Worm (Caenorhabditis elegans) whole organism, early embryonic: ENCODE results near the gene F21C10.11.

Experiments used
- aly-1 ChIP-seq: sonication (generic microtip); optimal IDR thresholded peaks from 2 replicates; lab custom pipeline; 2016; ENCODE audit warnings: missing genetic modification characterization, missing compliant biosample characterization
- ama-1 ChIP-seq: fragments of 150-350 bp; optimal IDR thresholded peaks from 2 replicates; lab custom pipeline; 2014
- ceh-13 ChIP-seq: fragments of 200-800 bp; sonication (Bioruptor generic); optimal IDR thresholded peaks from 2 replicates; lab custom pipeline; 2018; ENCODE audit warnings: mild to moderate bottlenecking, missing genetic modification characterization, missing compliant biosample characterization
- ceh-36 ChIP-seq: sonication (generic microtip); optimal IDR thresholded peaks from 2 replicates; lab custom pipeline; 2016; ENCODE audit warnings: missing genetic modification characterization, inconsistent platforms, missing compliant biosample characterization
- flt-1 ChIP-seq: fragments of 200-800 bp; sonication (Bioruptor generic); IDR thresholded peaks from 2 replicates; pipeline ENCODE4 v1.3.6; 2022; ENCODE audit warnings: missing genetic modification characterization, missing compliant biosample characterization
- hmbx-1 ChIP-seq: sonication (generic microtip); optimal IDR thresholded peaks from 2 replicates; lab custom pipeline; 2016; ENCODE audit warnings: mild to moderate bottlenecking, missing genetic modification characterization, missing compliant biosample characterization
- hmg-4 ChIP-seq: fragments of 200-800 bp; sonication (Bioruptor generic); optimal IDR thresholded peaks from 2 replicates; lab custom pipeline; 2018; ENCODE audit warnings: mild to moderate bottlenecking, missing genetic modification characterization, missing compliant biosample characterization
- hnd-1 ChIP-seq: sonication (generic microtip); optimal IDR thresholded peaks from 2 replicates; lab custom pipeline; 2016; ENCODE audit warnings: missing genetic modification characterization, missing compliant biosample characterization
- pes-1 ChIP-seq: fragments of 200-800 bp; sonication (Bioruptor generic); IDR thresholded peaks from 2 replicates; pipeline ENCODE4 v1.3.6; 2022; ENCODE audit warnings: missing genetic modification reagents, missing genetic modification characterization, missing compliant biosample characterization
- scrt-1 ChIP-seq: fragments of 200-800 bp; sonication (Bioruptor generic); IDR thresholded peaks from 2 replicates; pipeline ENCODE4 v1.3.6; 2022; ENCODE audit warnings: missing genetic modification characterization, missing compliant biosample characterization
- tbx-11 ChIP-seq: fragments of 200-800 bp; sonication (Bioruptor generic); IDR thresholded peaks from 2 replicates; pipeline ENCODE4 v1.3.6; 2022; ENCODE audit warnings: missing genetic modification characterization, missing compliant biosample characterization
- tbx-37 ChIP-seq: fragments of 200-800 bp; sonication (Bioruptor generic); conservative IDR thresholded peaks from 2 replicates; pipeline ENCODE4 v1.3.6; 2022; ENCODE audit warnings: missing genetic modification reagents, missing genetic modification characterization, missing compliant biosample characterization
- tra-4 ChIP-seq: sonication (generic microtip); optimal IDR thresholded peaks from 2 replicates; lab custom pipeline; 2017; ENCODE audit warnings: missing genetic modification characterization, missing compliant biosample characterization

DNA sequence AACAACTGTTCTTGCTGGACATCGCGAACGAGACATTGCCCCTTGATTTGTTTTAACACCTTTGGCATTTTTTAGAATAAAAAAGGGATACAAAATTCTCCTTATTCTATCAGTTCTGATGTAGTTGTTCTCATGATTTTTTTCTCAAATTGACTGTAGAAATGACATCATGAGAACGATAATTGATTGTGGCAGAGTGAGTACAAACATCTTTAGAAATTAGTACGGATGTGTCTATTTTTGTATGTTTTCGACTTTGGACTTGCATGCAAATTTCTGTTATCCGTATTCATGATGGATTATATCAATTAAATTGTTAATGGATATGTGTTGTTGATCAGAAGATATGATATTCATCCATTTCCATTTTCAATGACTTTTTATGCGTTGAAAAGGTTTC lies 24.9 kb downstream of the F21C10.11 start:
- no peak for TF ChIP-seq ceh-36 (tag; lab: Kevin White, UChicago)
- no peak for TF ChIP-seq ceh-13 (GFP tag; lab: Kevin White, UChicago)
- TF ChIP-seq pes-1: no peak
- no peak for TF ChIP-seq hnd-1
- no peak for TF ChIP-seq flt-1 (GFP tag; lab: Robert Waterston, UW)
- no peak for TF ChIP-seq tbx-37 (GFP tag; lab: Robert Waterston, UW)
- no peak for TF ChIP-seq ama-1 (lab: Kevin White, UChicago)
- no peak for TF ChIP-seq hmbx-1 (tag; lab: Kevin White, UChicago)
- no peak for TF ChIP-seq tra-4 (tag; lab: Kevin White, UChicago)
- TF ChIP-seq scrt-1: no peak
- TF ChIP-seq tbx-11 (GFP tag; lab: Robert Waterston, UW): no peak
- no peak for TF ChIP-seq aly-1 (tag; lab: Kevin White, UChicago)
- TF ChIP-seq hmg-4: no peak
